Worm (Caenorhabditis elegans) whole organism, L3 larva: Measurements from ENCODE around the gene F36D3.16.

Experiments used
- aly-2 ChIP-seq: fragments of 150-350 bp; optimal IDR thresholded peaks from 2 replicates; lab custom pipeline; 2014; ENCODE audit warnings: missing biosample characterization, missing genetic modification characterization
- ceh-16 ChIP-seq: sonication (generic microtip); optimal IDR thresholded peaks from 2 replicates; lab custom pipeline; 2017; ENCODE audit warnings: missing biosample characterization, missing genetic modification characterization
- elt-3 ChIP-seq, 3 experiments: fragments of 150-350 bp in 1 of 3; sonication (generic microtip) in 2 of 3; optimal IDR thresholded peaks; 2 replicates in 2 of 3; 4 replicates in 1 of 3; lab custom pipeline; 2014 to 2017; ENCODE audit warnings: missing biosample characterization in 3 of 3, missing genetic modification characterization in 3 of 3
- nhr-11 ChIP-seq: fragments of 150-350 bp; optimal IDR thresholded peaks from 2 replicates; lab custom pipeline; 2014; ENCODE audit warnings: missing biosample characterization, missing genetic modification characterization
- nhr-12 ChIP-seq: fragments of 150-350 bp; optimal IDR thresholded peaks from 2 replicates; lab custom pipeline; 2014; ENCODE audit warnings: missing biosample characterization, missing genetic modification characterization
- nhr-237 ChIP-seq: fragments of 150-350 bp; optimal IDR thresholded peaks from 2 replicates; lab custom pipeline; 2014; ENCODE audit warnings: missing biosample characterization, missing genetic modification characterization
- nhr-28 ChIP-seq: fragments of 150-350 bp; optimal IDR thresholded peaks from 2 replicates; lab custom pipeline; 2014; ENCODE audit warnings: missing biosample characterization, missing genetic modification characterization
- pqm-1 ChIP-seq: fragments of 150-350 bp; optimal IDR thresholded peaks from 2 replicates; lab custom pipeline; 2017; ENCODE audit warnings: missing biosample characterization, missing genetic modification characterization, inconsistent platforms
- sea-2 ChIP-seq: fragments of 150-350 bp; sonication (generic microtip); optimal IDR thresholded peaks from 4 replicates; lab custom pipeline; 2014; ENCODE audit warnings: missing biosample characterization, missing genetic modification reagents, missing genetic modification characterization
- snpc-4 ChIP-seq: fragments of 150-350 bp; optimal IDR thresholded peaks from 2 replicates; lab custom pipeline; 2014; ENCODE audit warnings: missing biosample characterization, missing genetic modification characterization
- tbx-2 ChIP-seq: sonication (generic microtip); optimal IDR thresholded peaks from 2 replicates; lab custom pipeline; 2016; ENCODE audit warnings: mild to moderate bottlenecking, missing genetic modification characterization, missing compliant biosample characterization
- unc-62 ChIP-seq: fragments of 150-350 bp; sonication (generic microtip); optimal IDR thresholded peaks from 4 replicates; lab custom pipeline; 2014; ENCODE audit warnings: missing biosample characterization, missing genetic modification reagents, missing genetic modification characterization
- zag-1 ChIP-seq: fragments of 150-350 bp; optimal IDR thresholded peaks from 2 replicates; lab custom pipeline; 2014; ENCODE audit warnings: missing biosample characterization, missing genetic modification characterization
- ztf-11 ChIP-seq: fragments of 150-350 bp; optimal IDR thresholded peaks from 2 replicates; lab custom pipeline; 2014; ENCODE audit warnings: missing biosample characterization, missing genetic modification characterization

ce11 chrV:16487474-16487873, 40.4 kb upstream of the F36D3.16 start, which contains the start of gene Y32B12A.5:
- TF ChIP-seq nhr-28 (tag; lab: Kevin White, UChicago) (no peak), elt-3 (tag; optimal IDR thresholded peaks at IDR 0.05; lab: Kevin White, UChicago) (no peak), nhr-12 (tag; lab: Kevin White, UChicago) (no peak), ceh-16 (no peak), tbx-2 (tag; lab: Kevin White, UChicago) (no peak), pqm-1 (tag; lab: Kevin White, UChicago) (no peak), zag-1 (tag; lab: Kevin White, UChicago) (no peak), ztf-11 (no peak), sea-2 (GFP tag; lab: Kevin White, UChicago) (no peak), unc-62 (no peak), nhr-11 (tag; lab: Kevin White, UChicago) (no peak), snpc-4 (tag; lab: Kevin White, UChicago) (no peak), aly-2 (tag; lab: Kevin White, UChicago) (no peak), nhr-237 (tag; lab: Kevin White, UChicago) (no peak)
